Fruit fly (Drosophila melanogaster): Measurements from ENCODE around the gene CG34292.

The CG34292 gene

dm6 chr3R:27061916-27062315, at the start of gene CG34292:
Gene CG34292, plus strand, starts transcription at chr3R:27062216.
- no peak for TF ChIP-seq h (optimal IDR thresholded peaks at IDR 0.05)
- TF ChIP-seq ttk (optimal IDR thresholded peaks at IDR 0.05): no peak
- no peak for TF ChIP-seq Sin3A (optimal IDR thresholded peaks at IDR 0.05)
- TF ChIP-seq insv (optimal IDR thresholded peaks at IDR 0.05): no peak
- no peak for TF ChIP-seq Myc (optimal IDR thresholded peaks at IDR 0.05)
- TF ChIP-seq psq (optimal IDR thresholded peaks at IDR 0.05): no peak

- TF ChIP-seq insv (optimal IDR thresholded peaks at IDR 0.05): no peak
Measured at dm6 chr3R:27018187-27018586, 43.8 kb upstream of the CG34292 start, which contains the start of gene CG17192. Gene CG17192, minus strand, starts transcription at chr3R:27018287.

- TF ChIP-seq Sin3A (optimal IDR thresholded peaks at IDR 0.05): no peak
- TF ChIP-seq h (optimal IDR thresholded peaks at IDR 0.05): no peak
- TF ChIP-seq psq (optimal IDR thresholded peaks at IDR 0.05): no peak
- TF ChIP-seq insv (optimal IDR thresholded peaks at IDR 0.05): no peak
Measured at dm6 chr3R:27019701-27020172, 42.3 kb upstream of the CG34292 start, which contains the start of gene CG17191. Gene CG17191, minus strand, starts transcription at chr3R:27019751.

- TF ChIP-seq Sin3A (optimal IDR thresholded peaks at IDR 0.05): no peak
- TF ChIP-seq insv (optimal IDR thresholded peaks at IDR 0.05): no peak
- no peak for TF ChIP-seq Myc (optimal IDR thresholded peaks at IDR 0.05)
Measured at dm6 chr3R:27021278-27021677, 40.7 kb upstream of the CG34292 start, which contains the start of gene CG6283. Gene CG6283, minus strand, starts transcription at chr3R:27021378.

dm6 chr3R:27023117-27023516, 38.9 kb upstream of the CG34292 start, which contains the start of gene CG6277:
Gene CG6277, minus strand, starts transcription at chr3R:27023217.
- TF ChIP-seq ttk (optimal IDR thresholded peaks at IDR 0.05): no peak
- no peak for TF ChIP-seq Myc (optimal IDR thresholded peaks at IDR 0.05)
- TF ChIP-seq Sin3A (optimal IDR thresholded peaks at IDR 0.05): no peak

- TF ChIP-seq insv (optimal IDR thresholded peaks at IDR 0.05) (no peak), Myc (optimal IDR thresholded peaks at IDR 0.05) (no peak), Sin3A (optimal IDR thresholded peaks at IDR 0.05) (no peak), h (optimal IDR thresholded peaks at IDR 0.05) (no peak)
Measured at dm6 chr3R:27026009-27026408, 36.0 kb upstream of the CG34292 start, which contains the start of gene CG6271. Gene CG6271, minus strand, starts transcription at chr3R:27026109.

dm6 chr3R:27033935-27034334, 28.1 kb upstream of the CG34292 start:
- no peak for TF ChIP-seq Myc (optimal IDR thresholded peaks at IDR 0.05)

- TF ChIP-seq Myc (optimal IDR thresholded peaks at IDR 0.05) (no peak), insv (optimal IDR thresholded peaks at IDR 0.05) (no peak), Sin3A (optimal IDR thresholded peaks at IDR 0.05) (no peak), ttk (optimal IDR thresholded peaks at IDR 0.05) (no peak), psq (optimal IDR thresholded peaks at IDR 0.05) (no peak), h (optimal IDR thresholded peaks at IDR 0.05) (no peak)
Measured at dm6 chr3R:27040044-27040443, 22.0 kb upstream of the CG34292 start.

- TF ChIP-seq psq (optimal IDR thresholded peaks at IDR 0.05): no peak
- TF ChIP-seq h (optimal IDR thresholded peaks at IDR 0.05): no peak
- no peak for TF ChIP-seq ttk (optimal IDR thresholded peaks at IDR 0.05)
- TF ChIP-seq insv (optimal IDR thresholded peaks at IDR 0.05): no peak
- TF ChIP-seq Myc (optimal IDR thresholded peaks at IDR 0.05): no peak
- TF ChIP-seq Sin3A (optimal IDR thresholded peaks at IDR 0.05): no peak
Measured at dm6 chr3R:27048561-27049270, 13.3 kb upstream of the CG34292 start, which contains the start of gene TwdlT. Gene TwdlT, plus strand, starts transcription at chr3R:27049220.

dm6 chr3R:27049549-27049948, 12.5 kb upstream of the CG34292 start:
- TF ChIP-seq h (optimal IDR thresholded peaks at IDR 0.05) (no peak), insv (optimal IDR thresholded peaks at IDR 0.05) (no peak), Sin3A (optimal IDR thresholded peaks at IDR 0.05) (no peak), psq (optimal IDR thresholded peaks at IDR 0.05) (no peak), ttk (optimal IDR thresholded peaks at IDR 0.05) (no peak), Myc (optimal IDR thresholded peaks at IDR 0.05) (no peak)

dm6 chr3R:27056152-27056551, 5.9 kb upstream of the CG34292 start:
- no peak for TF ChIP-seq Sin3A (optimal IDR thresholded peaks at IDR 0.05)
- TF ChIP-seq psq (optimal IDR thresholded peaks at IDR 0.05): no peak
- TF ChIP-seq h (optimal IDR thresholded peaks at IDR 0.05): no peak
- no peak for TF ChIP-seq ttk (optimal IDR thresholded peaks at IDR 0.05)
- no peak for TF ChIP-seq Myc (optimal IDR thresholded peaks at IDR 0.05)
- TF ChIP-seq insv (optimal IDR thresholded peaks at IDR 0.05): no peak

dm6 chr3R:27064099-27064498, 2.1 kb downstream of the CG34292 start, which contains the start of gene Nep5:
Gene Nep5, minus strand, starts transcription at chr3R:27064199.
- TF ChIP-seq h (optimal IDR thresholded peaks at IDR 0.05) (no peak), ttk (optimal IDR thresholded peaks at IDR 0.05) (no peak), Myc (optimal IDR thresholded peaks at IDR 0.05) (no peak), Sin3A (optimal IDR thresholded peaks at IDR 0.05) (no peak), psq (optimal IDR thresholded peaks at IDR 0.05) (no peak), insv (optimal IDR thresholded peaks at IDR 0.05) (no peak)

dm6 chr3R:27065136-27065535, 3.1 kb downstream of the CG34292 start, which contains the start of gene CG43935:
Gene CG43935, plus strand, starts transcription at chr3R:27065436.
- no peak for TF ChIP-seq Myc (optimal IDR thresholded peaks at IDR 0.05)
- no peak for TF ChIP-seq psq (optimal IDR thresholded peaks at IDR 0.05)
- TF ChIP-seq ttk (optimal IDR thresholded peaks at IDR 0.05): no peak
- no peak for TF ChIP-seq insv (optimal IDR thresholded peaks at IDR 0.05)
